Worm (Caenorhabditis elegans) whole organism, young adult: Measurements from ENCODE around the gene C41H7.9.
A peak's percentile ranks its signal among the peaks of the same experiment; 100 is the strongest.

ENCODE experiments used
- B0261.1 ChIP-seq: sonication (generic microtip); optimal IDR thresholded peaks from 2 replicates; lab custom pipeline; 2016; ENCODE audit warnings: mild to moderate bottlenecking, missing genetic modification characterization, moderate library complexity, missing compliant biosample characterization
- F33H1.4 ChIP-seq: fragments of 200-800 bp; sonication (Bioruptor generic); IDR thresholded peaks from 2 replicates; pipeline ENCODE4 v1.3.6; 2022; ENCODE audit warnings: missing genetic modification reagents, missing genetic modification characterization, missing compliant biosample characterization
- hmg-1.2 ChIP-seq: fragments of 200-800 bp; sonication (Bioruptor generic); IDR thresholded peaks from 2 replicates; pipeline ENCODE4 v1.3.6; 2022; ENCODE audit warnings: missing genetic modification reagents, missing genetic modification characterization, missing compliant biosample characterization
- hrde-1 ChIP-seq: sonication (generic microtip); optimal IDR thresholded peaks from 2 replicates; lab custom pipeline; 2016; ENCODE audit warnings: missing genetic modification characterization, mild to moderate bottlenecking, missing compliant biosample characterization, moderate library complexity, missing genotype, missing genetic modification reagents, borderline replicate concordance
- zfh-2 ChIP-seq: fragments of 200-800 bp; sonication (Bioruptor generic); conservative IDR thresholded peaks from 2 replicates; pipeline ENCODE4 v1.3.6; 2022; ENCODE audit warnings: missing genetic modification reagents, missing genetic modification characterization, missing compliant biosample characterization
- ztf-25 ChIP-seq: fragments of 200-800 bp; sonication (Bioruptor generic); IDR thresholded peaks from 2 replicates; pipeline ENCODE4 v1.3.6; 2022; ENCODE audit warnings: missing genetic modification reagents, missing genetic modification characterization, missing compliant biosample characterization

DNA sequence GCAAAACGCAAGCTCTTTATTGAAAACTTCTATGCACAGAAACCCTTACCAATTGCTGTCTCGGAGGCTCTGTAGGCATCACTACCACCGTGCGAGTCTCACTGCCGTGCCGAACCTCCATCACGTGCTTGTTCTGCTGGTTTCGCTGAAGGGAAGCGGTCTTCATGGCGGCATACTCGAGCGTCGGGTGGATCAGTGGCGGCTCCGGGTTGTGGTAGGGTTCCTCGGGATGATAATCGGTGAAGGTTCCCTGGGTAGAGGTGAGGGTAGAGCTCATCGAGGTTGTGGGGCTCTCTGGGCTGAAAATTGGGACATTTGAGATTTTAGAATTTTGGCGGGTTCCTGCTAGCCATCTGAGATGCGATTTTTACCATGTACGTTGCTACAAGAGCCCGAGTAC, 40.8 kb upstream of the C41H7.9 start:
- TF ChIP-seq zfh-2 = peak; percentile 55; the same call in 1 of the 2 replicates
- no peak for TF ChIP-seq ztf-25 (GFP tag; lab: Robert Waterston, UW)
- no peak for TF ChIP-seq B0261.1 (tag; lab: Kevin White, UChicago)
- TF ChIP-seq F33H1.4 (GFP tag; lab: Robert Waterston, UW) = no peak
- no peak for TF ChIP-seq hmg-1.2 (GFP tag; lab: Robert Waterston, UW)
- no peak for TF ChIP-seq hrde-1 (tag; lab: Kevin White, UChicago)
